Worm (Caenorhabditis elegans): ENCODE results near the gene sri-46.

DNA sequence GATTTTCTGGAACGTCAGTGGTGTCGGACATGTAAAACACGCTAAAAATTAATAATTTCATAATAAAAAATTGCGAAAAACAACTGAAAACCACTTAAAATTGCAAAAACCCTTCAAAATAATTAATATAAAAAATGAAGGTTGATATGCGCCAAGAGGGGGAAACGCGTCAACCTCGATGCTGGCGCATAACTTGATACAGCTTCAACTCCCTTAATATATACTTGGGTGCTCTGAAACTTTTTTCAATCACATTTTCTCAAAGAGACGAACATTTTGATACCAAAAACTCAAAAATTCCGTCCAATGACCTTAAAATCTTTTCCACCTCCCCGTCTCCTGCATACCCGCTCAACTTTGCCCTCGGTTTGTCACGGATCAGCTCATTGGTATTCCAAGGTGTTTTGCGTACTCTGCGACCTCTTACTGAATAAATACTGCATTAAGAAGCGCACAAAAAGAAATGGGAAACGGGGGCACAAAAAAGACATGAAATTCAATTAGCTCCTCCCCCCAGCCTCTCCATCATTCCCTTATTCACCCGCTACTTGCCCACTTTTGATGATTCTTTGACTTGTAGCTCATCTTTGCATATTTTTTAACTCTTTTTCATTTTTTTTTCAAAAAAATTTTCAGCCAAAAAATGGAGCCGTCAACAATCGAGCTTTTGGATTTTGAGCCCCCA lies 20.5 kb downstream of the sri-46 start, which contains the start of the genes K07E8.7 and frpr-14:
- TF ChIP-seq snpc-4 (GFP tag; optimal IDR thresholded peaks at IDR 0.05) (no peak), snpc-4 (tag; optimal IDR thresholded peaks at IDR 0.05) (no peak), ztf-22 (GFP tag; optimal IDR thresholded peaks at IDR 0.05) (no peak), madf-6 (GFP tag; IDR thresholded peaks at IDR 0.05) (no peak), ceh-79 (tag; optimal IDR thresholded peaks at IDR 0.05) (no peak), pbrm-1 (GFP tag; IDR thresholded peaks at IDR 0.05) (no peak), fkh-3 (tag; optimal IDR thresholded peaks at IDR 0.05) (no peak), somi-1 (GFP tag; optimal IDR thresholded peaks at IDR 0.05) (no peak), snpc-1.3 (tag; optimal IDR thresholded peaks at IDR 0.05; ENCODE audit: insufficient read depth) (no peak), nhr-80 (tag; optimal IDR thresholded peaks at IDR 0.05) (no peak), ceh-58 (GFP tag; IDR thresholded peaks at IDR 0.05) (no peak), ZK185.1 (tag; optimal IDR thresholded peaks at IDR 0.05; ENCODE audit: poor library complexity, severe bottlenecking) (no peak), Y79H2A.3 (GFP tag; conservative IDR thresholded peaks at IDR 0.05) (no peak), rcor-1 (GFP tag; IDR thresholded peaks at IDR 0.05) (no peak)
